Worm (Caenorhabditis elegans): ENCODE results near the gene R02F2.1.

- TF ChIP-seq B0310.2 (tag; optimal IDR thresholded peaks at IDR 0.05) (no peak), ama-1 (optimal IDR thresholded peaks at IDR 0.05) (no peak), tbx-11 (GFP tag; IDR thresholded peaks at IDR 0.05) (no peak), F13C5.2 (tag; optimal IDR thresholded peaks at IDR 0.05) (no peak)
Observed at ce11 chrIII:5478011-5478410, 23.7 kb upstream of the R02F2.1 start, which contains the start of gene R02F2.10.

Data from whole organism, early embryonic.